Fruit fly (Drosophila melanogaster): ENCODE results near the gene CSN8.

CSN8 gene

DNA sequence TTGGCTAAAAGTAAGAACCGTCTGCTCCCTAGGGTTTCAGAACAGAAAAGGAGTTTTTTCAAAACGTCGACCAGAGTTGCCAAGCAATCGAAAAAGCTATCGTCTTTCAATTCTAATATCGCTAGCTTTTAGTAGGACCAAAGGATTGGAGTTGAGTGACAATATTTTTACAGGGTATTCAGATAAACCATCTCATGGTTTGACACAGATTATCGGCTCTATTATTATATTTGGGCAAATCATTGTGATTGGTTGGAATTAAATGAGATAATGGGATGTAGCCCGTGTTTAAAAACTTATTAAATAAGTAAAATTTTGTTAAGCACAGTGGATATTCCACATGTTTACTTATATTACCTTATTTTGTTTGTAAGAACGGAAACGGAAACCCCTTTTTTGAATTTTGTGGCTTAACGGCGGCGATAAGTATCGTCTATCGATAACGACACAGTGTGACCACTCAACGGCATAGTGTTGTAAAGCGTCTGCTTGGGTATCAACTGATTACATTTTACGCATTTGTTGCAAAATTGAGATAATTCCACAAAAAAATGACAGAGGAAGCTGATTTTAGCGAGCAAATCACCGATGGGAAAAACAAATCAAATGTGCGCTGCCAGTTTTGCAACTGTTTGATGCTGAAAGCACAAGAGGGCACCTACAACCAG lies 44.7 kb upstream of the CSN8 start, which contains the start of the genes mtsh and strat:
TSS of gene mtsh (minus strand) at position 51 of the 668 bp plus-strand sequence.
TSS of gene strat (plus strand) at position 471 of the 668 bp plus-strand sequence.
- TF ChIP-seq dmrt99B (tag; optimal IDR thresholded peaks at IDR 0.05) (no peak), Scr (GFP tag; IDR thresholded peaks at IDR 0.05; ENCODE audit: partially characterized antibody) (peak; percentile 62), CG4328 (GFP tag; optimal IDR thresholded peaks at IDR 0.05) (peak; percentile 66), az2 (GFP tag; optimal IDR thresholded peaks at IDR 0.05) (peak; percentile 19), seq (GFP tag; IDR thresholded peaks at IDR 0.05) (no peak), CG14667 (GFP tag; IDR thresholded peaks at IDR 0.05) (no peak), CG12104 (GFP tag; optimal IDR thresholded peaks at IDR 0.05) (peak; percentile 68), CG3847 (GFP tag; IDR thresholded peaks at IDR 0.05) (peak; percentile 60; the same call in 1 of the 2 replicates), CG30403 (GFP tag; optimal IDR thresholded peaks at IDR 0.05) (peak; percentile 41), Sry-δ (GFP tag; optimal IDR thresholded peaks at IDR 0.05) (peak; percentile 62), nau (GFP tag; optimal IDR thresholded peaks at IDR 0.05) (no peak), hb (GFP tag; IDR thresholded peaks at IDR 0.05; ENCODE audit: partially characterized antibody) (no peak), CG18262 (tag; optimal IDR thresholded peaks at IDR 0.05) (peak; percentile 60), BEAF-32 (GFP tag; optimal IDR thresholded peaks at IDR 0.05) (peak; percentile 59), BtbVII (GFP tag; optimal IDR thresholded peaks at IDR 0.05) (peak; percentile 52), Sox102F (GFP tag; optimal IDR thresholded peaks at IDR 0.05) (no peak), CG1233 (GFP tag; optimal IDR thresholded peaks at IDR 0.05) (peak; percentile 65), dysf (GFP tag; IDR thresholded peaks at IDR 0.05) (peak; percentile 45; the same call in 2 of the 3 replicates), maf-S (GFP tag; optimal IDR thresholded peaks at IDR 0.05) (peak; percentile 57), CG10209 (GFP tag; optimal IDR thresholded peaks at IDR 0.05) (peak; percentile 21), odd (GFP tag; optimal IDR thresholded peaks at IDR 0.05) (no peak), pros (GFP tag; optimal IDR thresholded peaks at IDR 0.05) (no peak), CG4730 (GFP tag; IDR thresholded peaks at IDR 0.05) (no peak), bcd (GFP tag; optimal IDR thresholded peaks at IDR 0.05) (peak; percentile 75), usp (GFP tag; optimal IDR thresholded peaks at IDR 0.05) (no peak), Kr (GFP tag; optimal IDR thresholded peaks at IDR 0.05) (no peak), gsb-n (tag; optimal IDR thresholded peaks at IDR 0.05) (peak; percentile 23), CG2116 (GFP tag; optimal IDR thresholded peaks at IDR 0.05) (peak; percentile 78), lbe (GFP tag; optimal IDR thresholded peaks at IDR 0.05) (peak; percentile 30), Xbp1 (GFP tag; optimal IDR thresholded peaks at IDR 0.05) (peak; percentile 66), CG17186 (GFP tag; optimal IDR thresholded peaks at IDR 0.05) (peak; percentile 40), ash1 (GFP tag; optimal IDR thresholded peaks at IDR 0.05) (peak; percentile 8), Bteb2 (GFP tag; optimal IDR thresholded peaks at IDR 0.05) (no peak), otp (GFP tag; IDR thresholded peaks at IDR 0.05) (peak; percentile 63; the same call in 1 of the 3 replicates), CG14050 (GFP tag; IDR thresholded peaks at IDR 0.05) (no peak; the same call in 2 of the 3 replicates), CG3995 (GFP tag; optimal IDR thresholded peaks at IDR 0.05) (peak; percentile 26), GATAe (GFP tag; conservative IDR thresholded peaks at IDR 0.05) (peak; percentile 63; the same call in 1 of the 2 replicates), sim (GFP tag; IDR thresholded peaks at IDR 0.05) (peak; percentile 46; the same call in 1 of the 2 replicates), HLHmδ (GFP tag; optimal IDR thresholded peaks at IDR 0.05) (peak; percentile 48), Med (GFP tag) (peak; percentile 95), Rx (GFP tag; IDR thresholded peaks at IDR 0.05) (no peak), danr (GFP tag; IDR thresholded peaks at IDR 0.05) (no peak), pum (GFP tag; optimal IDR thresholded peaks at IDR 0.05) (no peak), CG7556 (GFP tag; optimal IDR thresholded peaks at IDR 0.05) (peak; percentile 54), CG13424 (tag; optimal IDR thresholded peaks at IDR 0.05) (no peak), p53 (GFP tag; optimal IDR thresholded peaks at IDR 0.05) (peak; percentile 51), CG34224 (GFP tag; IDR thresholded peaks at IDR 0.05; ENCODE audit: partially characterized antibody) (peak; percentile 59), sqz (GFP tag; optimal IDR thresholded peaks at IDR 0.05) (peak; percentile 55), HLH54F (GFP tag; optimal IDR thresholded peaks at IDR 0.05) (peak; percentile 43)

Measured in whole organism, embryonic.